Fruit fly (Drosophila melanogaster) whole organism, embryonic: ENCODE data around the gene CG31717.
A peak's percentile ranks its signal among the peaks of the same experiment; 100 is the strongest.

ENCODE experiments used
- Blimp-1 ChIP-seq: fragments of 200-800 bp; sonication (Bioruptor generic); optimal IDR thresholded peaks from 3 replicates; lab custom pipeline; 2018; ENCODE audit warnings: missing biosample characterization, missing genetic modification characterization, mild to moderate bottlenecking, moderate library complexity, missing genetic modification reagents
- Bteb2 ChIP-seq: fragments of 200-800 bp; sonication (Bioruptor generic); optimal IDR thresholded peaks from 2 replicates; lab custom pipeline; 2016; ENCODE audit warnings: missing biosample characterization, missing genetic modification characterization
- CG10147 ChIP-seq: fragments of 200-800 bp; sonication (Bioruptor generic); optimal IDR thresholded peaks from 2 replicates; lab custom pipeline; 2019; ENCODE audit warnings: missing biosample characterization, mild to moderate bottlenecking, missing genetic modification characterization, moderate library complexity
- CG10267 ChIP-seq: fragments of 200-800 bp; sonication (Bioruptor generic); optimal IDR thresholded peaks from 2 replicates; lab custom pipeline; 2018; ENCODE audit warnings: missing biosample characterization, mild to moderate bottlenecking, missing genetic modification characterization, moderate library complexity
- CG11456 ChIP-seq: fragments of 200-800 bp; sonication (Bioruptor generic); IDR thresholded peaks from 3 replicates; pipeline ENCODE4 v1.3.6; 2022; ENCODE audit warnings: missing biosample characterization, missing genetic modification characterization
- CG11723 ChIP-seq: fragments of 200-800 bp; sonication (Bioruptor generic); optimal IDR thresholded peaks from 2 replicates; lab custom pipeline; 2017; ENCODE audit warnings: missing biosample characterization, mild to moderate bottlenecking, missing genetic modification characterization
- CG12391 ChIP-seq: fragments of 200-800 bp; sonication (Bioruptor generic); optimal IDR thresholded peaks from 3 replicates; lab custom pipeline; 2018; ENCODE audit warnings: missing biosample characterization, mild to moderate bottlenecking, missing genetic modification characterization, moderate library complexity
- CG12659 ChIP-seq: fragments of 200-800 bp; sonication (Bioruptor generic); optimal IDR thresholded peaks from 3 replicates; lab custom pipeline; 2017; ENCODE audit warnings: mild to moderate bottlenecking, missing biosample characterization, missing genetic modification reagents, missing genetic modification characterization
- CG12769 ChIP-seq: fragments of 200-800 bp; sonication (Bioruptor generic); optimal IDR thresholded peaks from 2 replicates; lab custom pipeline; 2019; ENCODE audit warnings: missing biosample characterization, mild to moderate bottlenecking, missing genetic modification characterization, moderate library complexity
- CG13424 ChIP-seq: fragments of 200-800 bp; sonication (Bioruptor generic); optimal IDR thresholded peaks from 2 replicates; lab custom pipeline; 2019; ENCODE audit warnings: missing biosample characterization, mild to moderate bottlenecking, missing genetic modification characterization, moderate library complexity
- CG13624 ChIP-seq: fragments of 200-800 bp; sonication (Bioruptor generic); optimal IDR thresholded peaks from 2 replicates; lab custom pipeline; 2016; ENCODE audit warnings: missing biosample characterization, missing genetic modification characterization
- CG14441 ChIP-seq: fragments of 200-800 bp; sonication (Bioruptor generic); IDR thresholded peaks from 2 replicates; pipeline ENCODE4 v1.3.6; 2022; ENCODE audit warnings: missing biosample characterization, missing genetic modification characterization
- CG1602 ChIP-seq: fragments of 200-800 bp; sonication (Bioruptor generic); optimal IDR thresholded peaks from 3 replicates; lab custom pipeline; 2016; ENCODE audit warnings: missing biosample characterization, missing genetic modification characterization
- CG16813 ChIP-seq: fragments of 200-800 bp; sonication (Bioruptor generic); IDR thresholded peaks from 3 replicates; pipeline ENCODE4 v1.3.6; 2022; ENCODE audit warnings: missing biosample characterization, missing genetic modification characterization; ENCODE audit not compliant: partially characterized antibody
- CG16863 ChIP-seq: fragments of 200-800 bp; sonication (Bioruptor generic); optimal IDR thresholded peaks from 3 replicates; lab custom pipeline; 2016; ENCODE audit warnings: missing biosample characterization, missing genetic modification characterization
- CG18619 ChIP-seq: fragments of 200-800 bp; sonication (Bioruptor generic); optimal IDR thresholded peaks from 3 replicates; lab custom pipeline; 2017; ENCODE audit warnings: missing biosample characterization, mild to moderate bottlenecking, missing genetic modification characterization
- CG33557 ChIP-seq: fragments of 200-800 bp; sonication (Bioruptor generic); optimal IDR thresholded peaks from 2 replicates; lab custom pipeline; 2019; ENCODE audit warnings: missing biosample characterization, mild to moderate bottlenecking, missing genetic modification characterization, moderate library complexity
- CG34376 ChIP-seq: fragments of 200-800 bp; sonication (Bioruptor generic); optimal IDR thresholded peaks from 2 replicates; lab custom pipeline; 2018; ENCODE audit warnings: missing biosample characterization, mild to moderate bottlenecking, missing genetic modification characterization
- CG3838 ChIP-seq: fragments of 200-800 bp; sonication (Bioruptor generic); optimal IDR thresholded peaks from 3 replicates; lab custom pipeline; 2016; ENCODE audit warnings: missing biosample characterization, missing genetic modification characterization
- CG4328 ChIP-seq: fragments of 200-800 bp; sonication (Bioruptor generic); optimal IDR thresholded peaks from 3 replicates; lab custom pipeline; 2017; ENCODE audit warnings: missing biosample characterization, missing genetic modification reagents, missing genetic modification characterization
- CG6654 ChIP-seq: fragments of 200-800 bp; sonication (Bioruptor generic); optimal IDR thresholded peaks from 2 replicates; lab custom pipeline; 2017; ENCODE audit warnings: missing biosample characterization, mild to moderate bottlenecking, missing genetic modification characterization
- CG7987 ChIP-seq: fragments of 200-800 bp; sonication (Bioruptor generic); optimal IDR thresholded peaks from 2 replicates; lab custom pipeline; 2018; ENCODE audit warnings: missing biosample characterization, mild to moderate bottlenecking, missing genetic modification characterization, moderate library complexity
- CTCF ChIP-seq: fragments of 200-800 bp; sonication (Bioruptor generic); optimal IDR thresholded peaks from 2 replicates; lab custom pipeline; 2017; ENCODE audit warnings: missing biosample characterization, mild to moderate bottlenecking, missing genetic modification characterization, moderate library complexity
- D ChIP-seq, 2 experiments: fragments of 200-800 bp in 1 of 2; fragments of >200 bp in 1 of 2; sonication (Bioruptor generic) in 1 of 2; optimal IDR thresholded peaks; 2 replicates in 1 of 2; 3 replicates in 1 of 2; lab custom pipeline; 2017; ENCODE audit warnings: mild to moderate bottlenecking in 1 of 2, missing biosample characterization in 1 of 2, missing genetic modification characterization in 1 of 2, missing genetic modification reagents in 1 of 2
- Gug ChIP-seq: fragments of 200-800 bp; sonication (Bioruptor generic); IDR thresholded peaks from 4 replicates; pipeline ENCODE4 v1.3.6; 2022; ENCODE audit warnings: missing biosample characterization, missing genetic modification characterization
- MESR4 ChIP-seq: fragments of 200-800 bp; sonication (Bioruptor generic); optimal IDR thresholded peaks from 2 replicates; lab custom pipeline; 2018; ENCODE audit warnings: missing biosample characterization, mild to moderate bottlenecking, missing genetic modification characterization, moderate library complexity
- Ravus ChIP-seq: fragments of 200-800 bp; sonication (Bioruptor generic); IDR thresholded peaks from 2 replicates; pipeline ENCODE4 v1.3.6; 2022; ENCODE audit warnings: missing biosample characterization, missing genetic modification characterization
- Scr ChIP-seq: fragments of 200-800 bp; sonication (Bioruptor generic); IDR thresholded peaks from 2 replicates; pipeline ENCODE4 v1.3.6; 2022; ENCODE audit warnings: missing biosample characterization, missing genetic modification characterization; ENCODE audit not compliant: partially characterized antibody
- Sry-β ChIP-seq: fragments of 200-800 bp; sonication (Bioruptor generic); optimal IDR thresholded peaks from 2 replicates; lab custom pipeline; 2018; ENCODE audit warnings: missing biosample characterization, mild to moderate bottlenecking, missing genetic modification characterization, moderate library complexity
- Trl ChIP-seq, 3 experiments: fragments of >200 bp in 2 of 3; fragments of 200-800 bp in 1 of 3; sonication (Bioruptor generic) in 1 of 3; optimal IDR thresholded peaks; 2 replicates in 1 of 3; 3 replicates in 2 of 3; lab custom pipeline; 2016 to 2017; ENCODE audit warnings: missing biosample characterization in 1 of 3, missing genetic modification characterization in 1 of 3
- Vsx1 ChIP-seq: fragments of 200-800 bp; sonication (Bioruptor generic); optimal IDR thresholded peaks from 2 replicates; lab custom pipeline; 2017; ENCODE audit warnings: missing biosample characterization, mild to moderate bottlenecking, missing genetic modification characterization, missing genetic modification reagents
- ab ChIP-seq: fragments of 200-800 bp; sonication (Bioruptor generic); optimal IDR thresholded peaks from 2 replicates; lab custom pipeline; 2016; ENCODE audit warnings: missing biosample characterization, missing genetic modification characterization
- amos ChIP-seq: fragments of 200-800 bp; sonication (Bioruptor generic); IDR thresholded peaks from 2 replicates; pipeline ENCODE4 v1.3.6; 2022; ENCODE audit warnings: missing biosample characterization, missing genetic modification characterization; ENCODE audit not compliant: partially characterized antibody
- btn ChIP-seq: fragments of 200-800 bp; sonication (Bioruptor generic); optimal IDR thresholded peaks from 2 replicates; lab custom pipeline; 2016; ENCODE audit warnings: missing biosample characterization, missing genetic modification characterization
- crol ChIP-seq: fragments of 200-800 bp; sonication (Bioruptor generic); IDR thresholded peaks from 2 replicates; pipeline ENCODE4 v1.3.6; 2022; ENCODE audit warnings: missing biosample characterization, missing genetic modification characterization
- dimm ChIP-seq: fragments of 200-800 bp; sonication (Bioruptor generic); IDR thresholded peaks from 2 replicates; pipeline ENCODE4 v1.3.6; 2022; ENCODE audit warnings: missing biosample characterization, missing genetic modification characterization
- fd96Cb ChIP-seq: fragments of 200-800 bp; sonication (Bioruptor generic); optimal IDR thresholded peaks from 2 replicates; lab custom pipeline; 2018; ENCODE audit warnings: missing biosample characterization, mild to moderate bottlenecking, missing genetic modification characterization, moderate library complexity
- fru ChIP-seq: fragments of >200 bp; optimal IDR thresholded peaks from 2 replicates; lab custom pipeline; 2017
- jigr1 ChIP-seq: fragments of 200-800 bp; sonication (Bioruptor generic); IDR thresholded peaks from 3 replicates; pipeline ENCODE4 v1.3.6; 2022; ENCODE audit warnings: missing biosample characterization, missing genetic modification characterization
- klu ChIP-seq: fragments of 200-800 bp; sonication (Bioruptor generic); IDR thresholded peaks from 2 replicates; pipeline ENCODE4 v1.3.6; 2022; ENCODE audit warnings: missing biosample characterization, missing genetic modification characterization
- maf-S ChIP-seq: fragments of 200-800 bp; sonication (Bioruptor generic); optimal IDR thresholded peaks from 2 replicates; lab custom pipeline; 2016; ENCODE audit warnings: missing biosample characterization, missing genetic modification characterization
- otp ChIP-seq: fragments of 200-800 bp; sonication (Bioruptor generic); IDR thresholded peaks from 3 replicates; pipeline ENCODE4, ENCODE4 v1.3.6; 2022; ENCODE audit warnings: missing biosample characterization, missing genetic modification characterization
- pnt ChIP-seq: fragments of 200-800 bp; sonication (Bioruptor generic); optimal IDR thresholded peaks from 3 replicates; lab custom pipeline; 2016; ENCODE audit warnings: missing biosample characterization, missing genetic modification characterization
- prd ChIP-seq, 3 experiments: fragments of >200 bp in 2 of 3; fragments of 200-800 bp in 1 of 3; sonication (Bioruptor generic) in 1 of 3; optimal IDR thresholded peaks in 2 of 3; IDR thresholded peaks in 1 of 3; 2 replicates in 2 of 3; 3 replicates in 1 of 3; pipeline versions ENCODE4 v1.3.6 to Lab custom; 2017 to 2022; ENCODE audit warnings: missing biosample characterization in 1 of 3, missing genetic modification characterization in 1 of 3
- pros ChIP-seq: fragments of 200-800 bp; sonication (Bioruptor generic); optimal IDR thresholded peaks from 3 replicates; lab custom pipeline; 2019; ENCODE audit warnings: missing biosample characterization, mild to moderate bottlenecking, missing genetic modification characterization, moderate library complexity
- sna ChIP-seq: fragments of 200-800 bp; sonication (Bioruptor generic); IDR thresholded peaks from 2 replicates; pipeline ENCODE4 v1.3.6; 2022; ENCODE audit warnings: missing biosample characterization, missing genetic modification characterization; ENCODE audit not compliant: partially characterized antibody
- so ChIP-seq: fragments of 200-800 bp; sonication (Bioruptor generic); IDR thresholded peaks from 3 replicates; pipeline ENCODE4 v1.3.6; 2022; ENCODE audit warnings: missing biosample characterization, missing genetic modification characterization
- yki ChIP-seq: fragments of >200 bp; optimal IDR thresholded peaks from 3 replicates; lab custom pipeline; 2018
- zf30C ChIP-seq: fragments of 200-800 bp; sonication (Bioruptor generic); optimal IDR thresholded peaks from 3 replicates; lab custom pipeline; 2018; ENCODE audit warnings: missing biosample characterization, mild to moderate bottlenecking, missing genetic modification characterization

CG31717 gene

dm6 chr2L:10200847-10201246, 49.7 kb upstream of the CG31717 start, which contains the start of the genes Ripalpha and RpL7 (continued):
- TF ChIP-seq CG33557 (GFP tag; lab: Kevin White, UChicago): peak; percentile 94
- TF ChIP-seq Vsx1: peak; percentile 98
- TF ChIP-seq CG7987: peak; percentile 100
- TF ChIP-seq MESR4 (GFP tag; lab: Kevin White, UChicago): peak; percentile 100
- TF ChIP-seq ab (GFP tag; lab: Kevin White, UChicago): peak; percentile 92
- TF ChIP-seq CG3838: peak; percentile 94
- TF ChIP-seq fru (lab: Kevin White, UChicago): no peak
- peak; percentile 90 for TF ChIP-seq CG6654 (GFP tag; lab: Kevin White, UChicago)
- peak; percentile 94 for TF ChIP-seq dimm (GFP tag; lab: Robert Waterston, UW)
- no peak for TF ChIP-seq prd (optimal IDR thresholded peaks at IDR 0.05; lab: Kevin White, UChicago)
- TF ChIP-seq prd (GFP tag; IDR thresholded peaks at IDR 0.05; lab: Robert Waterston, UW): peak; percentile 91
- TF ChIP-seq Gug: peak; percentile 88; the same call in 3 of the 4 replicates
- TF ChIP-seq Scr (GFP tag; lab: Robert Waterston, UW): peak; percentile 85
- TF ChIP-seq CG12659 (GFP tag; lab: Kevin White, UChicago): peak; percentile 100
- peak; percentile 89 for TF ChIP-seq Blimp-1 (GFP tag; lab: Kevin White, UChicago)
- TF ChIP-seq CG12769 (tag; lab: Kevin White, UChicago): peak; percentile 98
- peak; percentile 89 for TF ChIP-seq CG10147
- peak; percentile 99 for TF ChIP-seq CG13624
- peak; percentile 96 for TF ChIP-seq CG16863 (GFP tag; lab: Kevin White, UChicago)
- peak; percentile 87 for TF ChIP-seq CG13424 (tag; lab: Kevin White, UChicago)
- TF ChIP-seq jigr1 (GFP tag; lab: Robert Waterston, UW): peak; percentile 50; the same call in 1 of the 3 replicates
- peak; percentile 85 for TF ChIP-seq pnt
- TF ChIP-seq CG34376 (GFP tag; lab: Kevin White, UChicago): peak; percentile 99
- peak; percentile 97 for TF ChIP-seq Bteb2 (GFP tag; lab: Kevin White, UChicago)
- peak; percentile 98 for TF ChIP-seq CG11723 (GFP tag; lab: Kevin White, UChicago)
- peak; percentile 94 for TF ChIP-seq CG16813 (GFP tag; lab: Robert Waterston, UW)
- peak; percentile 99 for TF ChIP-seq CG11456 (GFP tag; lab: Robert Waterston, UW)
- peak; percentile 77 for TF ChIP-seq zf30C
- TF ChIP-seq Sry-β (GFP tag; lab: Kevin White, UChicago): peak; percentile 76
- peak; percentile 99 for TF ChIP-seq CG18619 (GFP tag; lab: Kevin White, UChicago)
- TF ChIP-seq klu (GFP tag; lab: Robert Waterston, UW): peak; percentile 84
- TF ChIP-seq CG10267 (tag; lab: Kevin White, UChicago): peak; percentile 99
- TF ChIP-seq CTCF (GFP tag; lab: Kevin White, UChicago): peak; percentile 77
- TF ChIP-seq btn (GFP tag; lab: Kevin White, UChicago): peak; percentile 97
- TF ChIP-seq yki (lab: Kevin White, UChicago): no peak
- TF ChIP-seq sna (GFP tag; lab: Robert Waterston, UW): peak; percentile 75
- TF ChIP-seq CG4328 (GFP tag; lab: Kevin White, UChicago): peak; percentile 99
- TF ChIP-seq Ravus: peak; percentile 82
- no peak for TF ChIP-seq Trl (optimal IDR thresholded peaks at IDR 0.05; lab: Kevin White, UChicago)
- TF ChIP-seq Trl (GFP tag; optimal IDR thresholded peaks at IDR 0.05; lab: Kevin White, UChicago): peak; percentile 99
- TF ChIP-seq so (GFP tag; lab: Robert Waterston, UW): peak; percentile 97
- no peak; the same call in 1 of the 2 replicates for TF ChIP-seq crol
- peak; percentile 92 for TF ChIP-seq CG1602
- peak; percentile 78 for TF ChIP-seq fd96Cb (tag; lab: Kevin White, UChicago)
- TF ChIP-seq D (optimal IDR thresholded peaks at IDR 0.05; lab: Kevin White, UChicago): no peak
- peak; percentile 93 for TF ChIP-seq D (GFP tag; optimal IDR thresholded peaks at IDR 0.05; lab: Kevin White, UChicago)
- TF ChIP-seq pros (GFP tag; lab: Kevin White, UChicago): peak; percentile 43
- peak; percentile 99 for TF ChIP-seq otp (GFP tag; lab: Robert Waterston, UW)
- peak; percentile 98 for TF ChIP-seq amos (GFP tag; lab: Robert Waterston, UW)
- TF ChIP-seq CG12391: peak; percentile 97
- peak; percentile 93 for TF ChIP-seq CG14441 (GFP tag; lab: Robert Waterston, UW)
- TF ChIP-seq maf-S (GFP tag; lab: Kevin White, UChicago): peak; percentile 98
